Worm (Caenorhabditis elegans) whole organism, young adult: ENCODE measurements around the gene K04A8.19.
A peak's percentile ranks its signal among the peaks of the same experiment; 100 is the strongest.

ENCODE experiments used
- B0019.2 ChIP-seq: fragments of 200-800 bp; sonication (Bioruptor generic); conservative IDR thresholded peaks from 2 replicates; pipeline ENCODE4 v1.3.6; 2022; ENCODE audit warnings: missing genetic modification reagents, missing genetic modification characterization, missing compliant biosample characterization
- C06A6.2 ChIP-seq: fragments of 200-800 bp; sonication (Bioruptor generic); conservative IDR thresholded peaks from 2 replicates; pipeline ENCODE4 v1.3.6; 2022; ENCODE audit warnings: missing genetic modification characterization, missing compliant biosample characterization
- F22D6.2 ChIP-seq: sonication (generic microtip); optimal IDR thresholded peaks from 2 replicates; lab custom pipeline; 2016; ENCODE audit warnings: mild to moderate bottlenecking, missing genetic modification characterization, missing compliant biosample characterization
- F23B12.7 ChIP-seq: sonication (generic microtip); optimal IDR thresholded peaks from 2 replicates; lab custom pipeline; 2017; ENCODE audit warnings: missing genetic modification characterization, mild to moderate bottlenecking, missing compliant biosample characterization, antibody characterized with exemption, moderate library complexity; ENCODE audit not compliant: insufficient read depth
- F33H1.4 ChIP-seq: fragments of 200-800 bp; sonication (Bioruptor generic); IDR thresholded peaks from 2 replicates; pipeline ENCODE4 v1.3.6; 2022; ENCODE audit warnings: missing genetic modification reagents, missing genetic modification characterization, missing compliant biosample characterization
- F49E8.2 ChIP-seq: sonication (generic microtip); optimal IDR thresholded peaks from 3 replicates; lab custom pipeline; 2017; ENCODE audit warnings: missing genetic modification characterization, mild to moderate bottlenecking, missing compliant biosample characterization, antibody characterized with exemption, moderate library complexity; ENCODE audit not compliant: insufficient read depth
- F57A8.1 ChIP-seq: fragments of 200-800 bp; sonication (Bioruptor generic); optimal IDR thresholded peaks from 2 replicates; lab custom pipeline; 2018; ENCODE audit warnings: mild to moderate bottlenecking, missing genetic modification characterization, moderate library complexity, missing compliant biosample characterization
- K11D2.4 ChIP-seq: fragments of 200-800 bp; sonication (Bioruptor generic); IDR thresholded peaks from 2 replicates; pipeline ENCODE4 v1.3.6; 2022; ENCODE audit warnings: missing genetic modification reagents, missing genetic modification characterization, missing compliant biosample characterization
- Y79H2A.3 ChIP-seq: fragments of 200-800 bp; sonication (Bioruptor generic); conservative IDR thresholded peaks from 2 replicates; pipeline ENCODE4 v1.3.6; 2022; ENCODE audit warnings: missing genetic modification reagents, missing genetic modification characterization, missing compliant biosample characterization
- ZK185.1 ChIP-seq: sonication (generic microtip); optimal IDR thresholded peaks from 2 replicates; lab custom pipeline; 2016; ENCODE audit warnings: mild to moderate bottlenecking, missing genetic modification characterization, missing compliant biosample characterization; ENCODE audit not compliant: poor library complexity, severe bottlenecking
- aptf-2 ChIP-seq: fragments of 200-800 bp; sonication (Bioruptor generic); conservative IDR thresholded peaks from 2 replicates; pipeline ENCODE4 v1.3.6; 2022; ENCODE audit warnings: missing genetic modification reagents, missing genetic modification characterization, missing compliant biosample characterization
- atf-7 ChIP-seq: sonication (generic microtip); optimal IDR thresholded peaks from 2 replicates; lab custom pipeline; 2017; ENCODE audit warnings: mild to moderate bottlenecking, missing genetic modification characterization, missing compliant biosample characterization
- attf-3 ChIP-seq: fragments of 200-800 bp; sonication (Bioruptor generic); conservative IDR thresholded peaks from 2 replicates; pipeline ENCODE4 v1.3.6; 2022; ENCODE audit warnings: missing genetic modification reagents, missing genetic modification characterization, missing compliant biosample characterization
- attf-6 ChIP-seq: fragments of 200-800 bp; sonication (Bioruptor generic); IDR thresholded peaks from 2 replicates; pipeline ENCODE4 v1.3.6; 2022; ENCODE audit warnings: missing genetic modification reagents, missing genetic modification characterization, missing compliant biosample characterization
- ceh-27 ChIP-seq: fragments of 200-800 bp; sonication (Bioruptor generic); optimal IDR thresholded peaks from 2 replicates; lab custom pipeline; 2018; ENCODE audit warnings: mild to moderate bottlenecking, missing genetic modification characterization, moderate library complexity, missing compliant biosample characterization
- ceh-91 ChIP-seq: fragments of 200-800 bp; sonication (Bioruptor generic); IDR thresholded peaks from 2 replicates; pipeline ENCODE4 v1.3.6; 2022; ENCODE audit warnings: missing genetic modification reagents, missing genetic modification characterization, missing compliant biosample characterization
- dox-1 ChIP-seq: fragments of 200-800 bp; sonication (Bioruptor generic); IDR thresholded peaks from 2 replicates; pipeline ENCODE4 v1.3.6; 2022; ENCODE audit warnings: missing genetic modification reagents, missing genetic modification characterization, missing compliant biosample characterization
- dpl-1 ChIP-seq: fragments of 150-350 bp; optimal IDR thresholded peaks from 2 replicates; lab custom pipeline; 2014; ENCODE audit warnings: missing biosample characterization, missing genetic modification reagents, missing genetic modification characterization
- ekl-4 ChIP-seq: fragments of 200-800 bp; sonication (Bioruptor generic); IDR thresholded peaks from 2 replicates; pipeline ENCODE4 v1.3.6; 2022; ENCODE audit warnings: missing genetic modification reagents, missing genetic modification characterization, missing compliant biosample characterization
- ets-4 ChIP-seq: fragments of 200-800 bp; sonication (Bioruptor generic); optimal IDR thresholded peaks from 2 replicates; lab custom pipeline; 2018; ENCODE audit warnings: mild to moderate bottlenecking, missing genetic modification characterization, missing compliant biosample characterization
- him-1 ChIP-seq: sonication (generic microtip); optimal IDR thresholded peaks from 2 replicates; lab custom pipeline; 2016; ENCODE audit warnings: missing genotype, missing genetic modification reagents, missing genetic modification characterization, missing compliant biosample characterization
- hlh-12 ChIP-seq: sonication (generic microtip); optimal IDR thresholded peaks from 2 replicates; lab custom pipeline; 2016; ENCODE audit warnings: missing genetic modification characterization, missing compliant biosample characterization
- hmg-1.2 ChIP-seq: fragments of 200-800 bp; sonication (Bioruptor generic); IDR thresholded peaks from 2 replicates; pipeline ENCODE4 v1.3.6; 2022; ENCODE audit warnings: missing genetic modification reagents, missing genetic modification characterization, missing compliant biosample characterization
- hmg-20 ChIP-seq: fragments of 200-800 bp; sonication (Bioruptor generic); IDR thresholded peaks from 2 replicates; pipeline ENCODE4 v1.3.6; 2022; ENCODE audit warnings: missing genetic modification reagents, missing genetic modification characterization, missing compliant biosample characterization
- hrde-1 ChIP-seq: sonication (generic microtip); optimal IDR thresholded peaks from 2 replicates; lab custom pipeline; 2016; ENCODE audit warnings: missing genetic modification characterization, mild to moderate bottlenecking, missing compliant biosample characterization, moderate library complexity, missing genotype, missing genetic modification reagents, borderline replicate concordance
- let-607 ChIP-seq, 2 experiments: fragments of 200-800 bp in 1 of 2; sonication (Bioruptor generic) in 1 of 2; sonication (generic microtip) in 1 of 2; optimal IDR thresholded peaks; 2 replicates each; lab custom pipeline; 2016 to 2018; ENCODE audit warnings: mild to moderate bottlenecking in 2 of 2, missing compliant biosample characterization in 2 of 2, missing genetic modification characterization in 2 of 2, moderate library complexity in 2 of 2, missing genotype in 1 of 2
- lin-35 ChIP-seq, 3 experiments: fragments of 150-350 bp in 2 of 3; sonication (generic microtip) in 1 of 3; optimal IDR thresholded peaks; 2 replicates each; lab custom pipeline; 2014 to 2018; ENCODE audit warnings: missing biosample characterization in 3 of 3, missing genetic modification characterization in 3 of 3, missing genetic modification reagents in 3 of 3
- lin-54 ChIP-seq: fragments of 200-800 bp; sonication (Bioruptor generic); optimal IDR thresholded peaks from 2 replicates; lab custom pipeline; 2018; ENCODE audit warnings: mild to moderate bottlenecking, missing genetic modification characterization, missing compliant biosample characterization
- madf-10 ChIP-seq: sonication (generic microtip); optimal IDR thresholded peaks from 2 replicates; lab custom pipeline; 2016; ENCODE audit warnings: mild to moderate bottlenecking, missing genetic modification characterization, missing compliant biosample characterization
- madf-3 ChIP-seq: fragments of 200-800 bp; sonication (Bioruptor generic); IDR thresholded peaks from 2 replicates; pipeline ENCODE4 v1.3.6; 2022; ENCODE audit warnings: missing genetic modification reagents, missing genetic modification characterization, missing compliant biosample characterization
- madf-6 ChIP-seq: fragments of 200-800 bp; sonication (Bioruptor generic); IDR thresholded peaks from 2 replicates; pipeline ENCODE4 v1.3.6; 2022; ENCODE audit warnings: missing genetic modification reagents, missing genetic modification characterization, missing compliant biosample characterization
- mcd-1 ChIP-seq: fragments of 200-800 bp; sonication (Bioruptor generic); IDR thresholded peaks from 2 replicates; pipeline ENCODE4 v1.3.6; 2022; ENCODE audit warnings: missing genetic modification reagents, missing genetic modification characterization, missing compliant biosample characterization
- nhr-27 ChIP-seq: fragments of 200-800 bp; sonication (Bioruptor generic); optimal IDR thresholded peaks from 2 replicates; lab custom pipeline; 2018; ENCODE audit warnings: mild to moderate bottlenecking, missing genetic modification characterization, moderate library complexity, missing compliant biosample characterization
- nhr-80 ChIP-seq: sonication (generic microtip); optimal IDR thresholded peaks from 2 replicates; lab custom pipeline; 2016; ENCODE audit warnings: missing genetic modification characterization, missing compliant biosample characterization
- nhr-90 ChIP-seq: sonication (generic microtip); optimal IDR thresholded peaks from 2 replicates; lab custom pipeline; 2016; ENCODE audit warnings: missing genotype, mild to moderate bottlenecking, missing genetic modification characterization, missing compliant biosample characterization
- pbrm-1 ChIP-seq: fragments of 200-800 bp; sonication (Bioruptor generic); IDR thresholded peaks from 2 replicates; pipeline ENCODE4 v1.3.6; 2022; ENCODE audit warnings: missing genetic modification reagents, missing genetic modification characterization, missing compliant biosample characterization
- sea-2 ChIP-seq: fragments of 200-800 bp; sonication (Bioruptor generic); IDR thresholded peaks from 2 replicates; pipeline ENCODE4 v1.3.6; 2022; ENCODE audit warnings: missing genetic modification characterization, missing compliant biosample characterization
- snpc-1.1 ChIP-seq: sonication (generic microtip); optimal IDR thresholded peaks from 2 replicates; lab custom pipeline; 2017; ENCODE audit warnings: missing genetic modification characterization, mild to moderate bottlenecking, missing compliant biosample characterization, antibody characterized with exemption, moderate library complexity, missing genotype, missing genetic modification reagents; ENCODE audit not compliant: insufficient read depth
- somi-1 ChIP-seq: fragments of 200-800 bp; sonication (Bioruptor generic); optimal IDR thresholded peaks from 2 replicates; lab custom pipeline; 2018; ENCODE audit warnings: mild to moderate bottlenecking, missing genetic modification characterization, missing compliant biosample characterization
- tbp1 ChIP-seq: fragments of 200-800 bp; sonication (Bioruptor generic); optimal IDR thresholded peaks from 2 replicates; lab custom pipeline; 2018; ENCODE audit warnings: mild to moderate bottlenecking, missing genetic modification characterization, missing compliant biosample characterization
- tlf-1 ChIP-seq: fragments of 200-800 bp; sonication (Bioruptor generic); optimal IDR thresholded peaks from 2 replicates; lab custom pipeline; 2018; ENCODE audit warnings: mild to moderate bottlenecking, missing genetic modification characterization, missing compliant biosample characterization
- xnd-1 ChIP-seq: sonication (generic microtip); optimal IDR thresholded peaks from 2 replicates; lab custom pipeline; 2016; ENCODE audit warnings: missing genotype, missing genetic modification reagents, missing genetic modification characterization, missing compliant biosample characterization
- zfh-2 ChIP-seq: fragments of 200-800 bp; sonication (Bioruptor generic); conservative IDR thresholded peaks from 2 replicates; pipeline ENCODE4 v1.3.6; 2022; ENCODE audit warnings: missing genetic modification reagents, missing genetic modification characterization, missing compliant biosample characterization
- ztf-18 ChIP-seq: sonication (generic microtip); optimal IDR thresholded peaks from 2 replicates; lab custom pipeline; 2016; ENCODE audit warnings: missing genotype, mild to moderate bottlenecking, missing genetic modification characterization, missing compliant biosample characterization
- ztf-22 ChIP-seq: fragments of 200-800 bp; sonication (Bioruptor generic); optimal IDR thresholded peaks from 2 replicates; lab custom pipeline; 2018; ENCODE audit warnings: mild to moderate bottlenecking, missing genetic modification characterization, moderate library complexity, missing compliant biosample characterization
- ztf-25 ChIP-seq: fragments of 200-800 bp; sonication (Bioruptor generic); IDR thresholded peaks from 2 replicates; pipeline ENCODE4 v1.3.6; 2022; ENCODE audit warnings: missing genetic modification reagents, missing genetic modification characterization, missing compliant biosample characterization
- ztf-6 ChIP-seq: fragments of 200-800 bp; sonication (Bioruptor generic); IDR thresholded peaks from 2 replicates; pipeline ENCODE4 v1.3.6; 2022; ENCODE audit warnings: missing genetic modification reagents, missing genetic modification characterization, missing compliant biosample characterization

The K04A8.19 gene

DNA sequence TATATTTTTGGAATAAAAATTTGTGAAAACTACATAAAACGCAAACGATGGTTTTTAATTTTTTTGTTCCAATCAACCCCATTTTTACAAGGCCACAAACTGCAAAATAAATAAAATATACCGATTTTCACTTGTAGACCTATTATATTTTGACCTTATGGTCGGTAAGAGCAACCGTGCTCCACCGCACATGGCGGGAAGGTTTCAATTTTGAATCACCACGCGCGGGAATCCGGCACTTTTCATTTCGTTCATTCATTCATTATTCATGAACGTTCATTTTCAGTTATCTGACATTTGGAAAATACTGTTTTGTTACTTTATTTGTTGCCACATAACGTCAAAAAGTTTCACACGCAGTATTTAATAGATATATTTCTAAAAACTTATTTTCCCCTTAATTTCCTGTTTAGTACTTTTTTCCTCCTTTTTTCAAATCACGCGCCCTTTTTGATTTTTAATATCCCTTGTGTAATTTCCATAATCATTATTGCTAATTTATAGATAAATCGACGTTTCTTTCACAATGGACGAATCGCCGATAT lies 39.6 kb upstream of the K04A8.19 start, which contains the start of gene hcp-1 (continued):
- TF ChIP-seq dox-1 (GFP tag; lab: Robert Waterston, UW) = peak; percentile 94; the same call in 1 of the 2 replicates
- TF ChIP-seq ztf-22 (GFP tag; lab: Kevin White, UChicago) = no peak
- TF ChIP-seq ekl-4 (GFP tag; lab: Robert Waterston, UW) = peak; percentile 90
- TF ChIP-seq mcd-1 = peak; percentile 95
- TF ChIP-seq C06A6.2 (GFP tag; lab: Robert Waterston, UW) = no peak
- peak; percentile 78 for TF ChIP-seq pbrm-1
- no peak for TF ChIP-seq ZK185.1 (tag; lab: Kevin White, UChicago)
- TF ChIP-seq attf-6 (GFP tag; lab: Robert Waterston, UW) = peak; percentile 79
- TF ChIP-seq ztf-18 = peak; percentile 11
- TF ChIP-seq him-1 (tag; lab: Kevin White, UChicago) = peak; percentile 70
- TF ChIP-seq F49E8.2 (tag; lab: Kevin White, UChicago) = peak; percentile 90
- TF ChIP-seq ceh-91 = peak; percentile 99
- TF ChIP-seq attf-3 (GFP tag; lab: Robert Waterston, UW) = peak; percentile 70
- TF ChIP-seq madf-3 (GFP tag; lab: Robert Waterston, UW) = peak; percentile 94
- TF ChIP-seq ztf-6 (GFP tag; lab: Robert Waterston, UW) = no peak
- TF ChIP-seq nhr-90 = no peak
- no peak for TF ChIP-seq K11D2.4 (GFP tag; lab: Robert Waterston, UW)
- TF ChIP-seq Y79H2A.3 (GFP tag; lab: Robert Waterston, UW) = no peak
- peak; percentile 61 to 86 (median 83) for TF ChIP-seq lin-35 (GFP tag; optimal IDR thresholded peaks at IDR 0.05; lab: Kevin White, UChicago)
- peak; percentile 100 for TF ChIP-seq madf-6 (GFP tag; lab: Robert Waterston, UW)
- no peak for TF ChIP-seq F22D6.2
- peak; percentile 91 for TF ChIP-seq B0019.2
- TF ChIP-seq F33H1.4 (GFP tag; lab: Robert Waterston, UW) = peak; percentile 89
- no peak for TF ChIP-seq tbp1
- TF ChIP-seq snpc-1.1 (tag; lab: Kevin White, UChicago) = peak; percentile 38
- TF ChIP-seq let-607 (tag; optimal IDR thresholded peaks at IDR 0.05; lab: Kevin White, UChicago) = no peak
- TF ChIP-seq hmg-20 (GFP tag; lab: Robert Waterston, UW) = 0 out of 2 replicates have a peak, but pooled peaks have one; percentile 14
- TF ChIP-seq hrde-1 (tag; lab: Kevin White, UChicago) = peak; percentile 62
- TF ChIP-seq ceh-27 (GFP tag; lab: Kevin White, UChicago) = no peak
- TF ChIP-seq atf-7 (tag; lab: Kevin White, UChicago) = no peak
- TF ChIP-seq dpl-1 (GFP tag; lab: Kevin White, UChicago) = peak; percentile 99
- no peak for TF ChIP-seq F57A8.1 (GFP tag; lab: Kevin White, UChicago)
- TF ChIP-seq somi-1 (GFP tag; lab: Kevin White, UChicago) = no peak
- TF ChIP-seq ets-4 (GFP tag; lab: Kevin White, UChicago) = no peak
- TF ChIP-seq madf-10 = no peak
- TF ChIP-seq hlh-12 (tag; lab: Kevin White, UChicago) = no peak
- TF ChIP-seq hmg-1.2 (GFP tag; lab: Robert Waterston, UW) = peak; percentile 71
- no peak for TF ChIP-seq nhr-27 (tag; lab: Kevin White, UChicago)
- TF ChIP-seq xnd-1 (tag; lab: Kevin White, UChicago) = peak; percentile 99
- TF ChIP-seq sea-2 (GFP tag; lab: Robert Waterston, UW) = no peak
- peak; percentile 58 for TF ChIP-seq F23B12.7 (tag; lab: Kevin White, UChicago)
- TF ChIP-seq lin-54 (GFP tag; lab: Kevin White, UChicago) = peak; percentile 96
- no peak for TF ChIP-seq ztf-25 (GFP tag; lab: Robert Waterston, UW)
- TF ChIP-seq aptf-2 (GFP tag; lab: Robert Waterston, UW) = no peak
- TF ChIP-seq zfh-2 (GFP tag; lab: Robert Waterston, UW) = no peak
- TF ChIP-seq tlf-1 (GFP tag; lab: Kevin White, UChicago) = peak; percentile 93
- TF ChIP-seq nhr-80 (tag; lab: Kevin White, UChicago) = no peak
